Worm (Caenorhabditis elegans): ENCODE data around the gene vrk-1.

ce11 chrII:5961317-5961716, 39.5 kb downstream of the vrk-1 start, which contains the start of gene B0034.7:
- no peak for TF ChIP-seq nhr-12 (tag; optimal IDR thresholded peaks at IDR 0.05)
- no peak for TF ChIP-seq lin-13 (GFP tag; optimal IDR thresholded peaks at IDR 0.05)
- TF ChIP-seq alr-1 (tag; optimal IDR thresholded peaks at IDR 0.05) = no peak
- no peak for TF ChIP-seq ama-1 (optimal IDR thresholded peaks at IDR 0.05)
- no peak for TF ChIP-seq nhr-6 (tag; optimal IDR thresholded peaks at IDR 0.05)

Data from whole organism, L2 larva.